Fruit fly (Drosophila melanogaster): ENCODE measurements around the gene CG14132.

- TF ChIP-seq CG5204 (GFP tag; optimal IDR thresholded peaks at IDR 0.05), result no peak
- no peak for TF ChIP-seq Clk (GFP tag; optimal IDR thresholded peaks at IDR 0.05)
- no peak for TF ChIP-seq kay (GFP tag; ENCODE audit: borderline replicate concordance)
- TF ChIP-seq ovo (GFP tag; optimal IDR thresholded peaks at IDR 0.05), result no peak
- TF ChIP-seq CG33017 (tag; optimal IDR thresholded peaks at IDR 0.05), result no peak
- no peak for TF ChIP-seq CG1620 (GFP tag; optimal IDR thresholded peaks at IDR 0.05)
- no peak for TF ChIP-seq pad (GFP tag; optimal IDR thresholded peaks at IDR 0.05)
- TF ChIP-seq CG11617 (GFP tag; optimal IDR thresholded peaks at IDR 0.05), result no peak
- no peak for TF ChIP-seq tj (GFP tag; optimal IDR thresholded peaks at IDR 0.05)
- no peak for TF ChIP-seq CG14711 (tag; optimal IDR thresholded peaks at IDR 0.05)
- no peak for TF ChIP-seq CG7045 (GFP tag; optimal IDR thresholded peaks at IDR 0.05)
Observed at dm6 chr3L:11681794-11682193, 33.3 kb downstream of the CG14132 start, which contains the start of gene TfIIEalpha.
